Fruit fly (Drosophila melanogaster) whole organism, embryonic: ENCODE measurements around the gene MED22.

ENCODE experiments used
- ATbp ChIP-seq: fragments of 200-800 bp; sonication (Bioruptor generic); optimal IDR thresholded peaks from 2 replicates; lab custom pipeline; 2017; ENCODE audit warnings: missing biosample characterization, mild to moderate bottlenecking, missing genetic modification characterization, missing genetic modification reagents
- Abd-B ChIP-seq: fragments of 200-800 bp; sonication (Bioruptor generic); optimal IDR thresholded peaks from 2 replicates; lab custom pipeline; 2018; ENCODE audit warnings: missing biosample characterization, mild to moderate bottlenecking, missing genetic modification characterization, moderate library complexity
- CG10267 ChIP-seq: fragments of 200-800 bp; sonication (Bioruptor generic); optimal IDR thresholded peaks from 2 replicates; lab custom pipeline; 2018; ENCODE audit warnings: missing biosample characterization, mild to moderate bottlenecking, missing genetic modification characterization, moderate library complexity
- CG10274 ChIP-seq: fragments of 200-800 bp; sonication (Bioruptor generic); optimal IDR thresholded peaks from 3 replicates; lab custom pipeline; 2017; ENCODE audit warnings: missing biosample characterization, mild to moderate bottlenecking, missing genetic modification characterization
- CG10654 ChIP-seq: fragments of 200-800 bp; sonication (Bioruptor generic); optimal IDR thresholded peaks from 2 replicates; lab custom pipeline; 2016; ENCODE audit warnings: missing biosample characterization, missing genetic modification characterization
- CG12219 ChIP-seq: fragments of 200-800 bp; sonication (Bioruptor generic); optimal IDR thresholded peaks from 3 replicates; lab custom pipeline; 2018; ENCODE audit warnings: missing biosample characterization, mild to moderate bottlenecking, missing genetic modification characterization
- CG12299 ChIP-seq: fragments of 200-800 bp; sonication (Bioruptor generic); optimal IDR thresholded peaks from 2 replicates; lab custom pipeline; 2018; ENCODE audit warnings: missing biosample characterization, mild to moderate bottlenecking, missing genetic modification characterization
- CG1233 ChIP-seq: fragments of 200-800 bp; sonication (Bioruptor generic); optimal IDR thresholded peaks from 4 replicates; lab custom pipeline; 2018; ENCODE audit warnings: missing biosample characterization, mild to moderate bottlenecking, missing genetic modification characterization
- CG14710 ChIP-seq: fragments of 200-800 bp; sonication (Bioruptor generic); optimal IDR thresholded peaks from 3 replicates; lab custom pipeline; 2019; ENCODE audit warnings: missing biosample characterization, mild to moderate bottlenecking, missing genetic modification characterization, moderate library complexity
- CG14860 ChIP-seq: fragments of 200-800 bp; sonication (Bioruptor generic); IDR thresholded peaks from 3 replicates; pipeline ENCODE4 v1.3.6; 2022; ENCODE audit warnings: missing biosample characterization, missing genetic modification characterization; ENCODE audit not compliant: partially characterized antibody
- CG17829 ChIP-seq: fragments of 200-800 bp; optimal IDR thresholded peaks from 2 replicates; lab custom pipeline; 2019; ENCODE audit warnings: missing biosample characterization, mild to moderate bottlenecking, missing genetic modification characterization, moderate library complexity
- CG17912 ChIP-seq: fragments of 200-800 bp; sonication (Bioruptor generic); optimal IDR thresholded peaks from 2 replicates; lab custom pipeline; 2018; ENCODE audit warnings: missing biosample characterization, mild to moderate bottlenecking, missing genetic modification characterization
- CG18262 ChIP-seq: fragments of 200-800 bp; optimal IDR thresholded peaks from 3 replicates; lab custom pipeline; 2019; ENCODE audit warnings: missing biosample characterization, mild to moderate bottlenecking, missing genetic modification characterization, moderate library complexity
- CG2678 ChIP-seq: fragments of 200-800 bp; sonication (Bioruptor generic); optimal IDR thresholded peaks from 3 replicates; lab custom pipeline; 2019; ENCODE audit warnings: missing biosample characterization, mild to moderate bottlenecking, missing genetic modification characterization, moderate library complexity
- CG34224 ChIP-seq: fragments of 200-800 bp; sonication (Bioruptor generic); IDR thresholded peaks from 3 replicates; pipeline ENCODE4 v1.3.6; 2022; ENCODE audit warnings: missing biosample characterization, missing genetic modification characterization; ENCODE audit not compliant: partially characterized antibody
- CG3726 ChIP-seq: fragments of 200-800 bp; sonication (Bioruptor generic); IDR thresholded peaks from 3 replicates; pipeline ENCODE4, ENCODE4 v1.3.6; 2022; ENCODE audit warnings: missing biosample characterization, missing genetic modification characterization
- CG4404 ChIP-seq: fragments of 200-800 bp; sonication (Bioruptor generic); IDR thresholded peaks from 2 replicates; pipeline ENCODE4 v1.3.6; 2022; ENCODE audit warnings: missing biosample characterization, missing genetic modification characterization
- CG4424 ChIP-seq: fragments of 200-800 bp; sonication (Bioruptor generic); optimal IDR thresholded peaks from 3 replicates; lab custom pipeline; 2016; ENCODE audit warnings: missing biosample characterization, missing genetic modification characterization
- CG6272 ChIP-seq: fragments of 200-800 bp; sonication (Bioruptor generic); IDR thresholded peaks from 2 replicates; pipeline ENCODE4 v1.3.6; 2022; ENCODE audit warnings: missing biosample characterization, missing genetic modification characterization
- CG6683 ChIP-seq: fragments of 200-800 bp; sonication (Bioruptor generic); optimal IDR thresholded peaks from 2 replicates; lab custom pipeline; 2017; ENCODE audit warnings: missing biosample characterization, mild to moderate bottlenecking, missing genetic modification characterization, missing genetic modification reagents
- CG7556 ChIP-seq: fragments of 200-800 bp; sonication (Bioruptor generic); optimal IDR thresholded peaks from 2 replicates; lab custom pipeline; 2017; ENCODE audit warnings: missing biosample characterization, mild to moderate bottlenecking, missing genetic modification characterization
- CG7987 ChIP-seq: fragments of 200-800 bp; sonication (Bioruptor generic); optimal IDR thresholded peaks from 2 replicates; lab custom pipeline; 2018; ENCODE audit warnings: missing biosample characterization, mild to moderate bottlenecking, missing genetic modification characterization, moderate library complexity
- CG8290 ChIP-seq, 3 experiments: fragments of 200-800 bp; sonication (Bioruptor generic); optimal IDR thresholded peaks; 2 replicates each; lab custom pipeline; 2016 to 2019; ENCODE audit warnings: missing biosample characterization in 3 of 3, missing genetic modification characterization in 3 of 3, mild to moderate bottlenecking in 2 of 3, moderate library complexity in 1 of 3
- CG9797 ChIP-seq: fragments of 200-800 bp; sonication (Bioruptor generic); optimal IDR thresholded peaks from 3 replicates; lab custom pipeline; 2018; ENCODE audit warnings: missing biosample characterization, mild to moderate bottlenecking, missing genetic modification characterization
- Chrac-16 ChIP-seq: fragments of 200-800 bp; sonication (Bioruptor generic); optimal IDR thresholded peaks from 3 replicates; lab custom pipeline; 2016; ENCODE audit warnings: missing biosample characterization, missing genetic modification characterization
- Dbx ChIP-seq: fragments of 200-800 bp; sonication (Bioruptor generic); IDR thresholded peaks from 3 replicates; pipeline ENCODE4 v1.3.6; 2022; ENCODE audit warnings: missing biosample characterization, missing genetic modification characterization
- Gug ChIP-seq: fragments of 200-800 bp; sonication (Bioruptor generic); IDR thresholded peaks from 4 replicates; pipeline ENCODE4 v1.3.6; 2022; ENCODE audit warnings: missing biosample characterization, missing genetic modification characterization
- HmgD ChIP-seq: fragments of 200-800 bp; sonication (Bioruptor generic); optimal IDR thresholded peaks from 3 replicates; lab custom pipeline; 2016; ENCODE audit warnings: missing biosample characterization, missing genetic modification characterization
- MESR4 ChIP-seq: fragments of 200-800 bp; sonication (Bioruptor generic); optimal IDR thresholded peaks from 2 replicates; lab custom pipeline; 2018; ENCODE audit warnings: missing biosample characterization, mild to moderate bottlenecking, missing genetic modification characterization, moderate library complexity
- Mes4 ChIP-seq: fragments of 200-800 bp; sonication (Bioruptor generic); optimal IDR thresholded peaks from 2 replicates; lab custom pipeline; 2016; ENCODE audit warnings: missing biosample characterization, missing genetic modification characterization
- Mrtf ChIP-seq: fragments of 200-800 bp; sonication (Bioruptor generic); IDR thresholded peaks from 3 replicates; pipeline ENCODE4 v1.3.6; 2022; ENCODE audit warnings: missing biosample characterization, missing genetic modification characterization
- Myb ChIP-seq: fragments of 200-800 bp; sonication (Bioruptor generic); optimal IDR thresholded peaks from 2 replicates; lab custom pipeline; 2016; ENCODE audit warnings: missing biosample characterization, missing genetic modification characterization
- Sry-δ ChIP-seq: fragments of 200-800 bp; sonication (Bioruptor generic); optimal IDR thresholded peaks from 2 replicates; lab custom pipeline; 2016; ENCODE audit warnings: missing biosample characterization, missing genetic modification characterization
- ase ChIP-seq: fragments of 200-800 bp; sonication (Bioruptor generic); IDR thresholded peaks from 3 replicates; pipeline ENCODE4 v1.3.6; 2022; ENCODE audit warnings: missing biosample characterization, missing genetic modification characterization
- az2 ChIP-seq: fragments of 200-800 bp; sonication (Bioruptor generic); optimal IDR thresholded peaks from 3 replicates; lab custom pipeline; 2016; ENCODE audit warnings: missing biosample characterization, missing genetic modification characterization
- cas ChIP-seq: fragments of 200-800 bp; sonication (Bioruptor generic); IDR thresholded peaks from 2 replicates; pipeline ENCODE4 v1.3.6; 2022; ENCODE audit warnings: missing biosample characterization, missing genetic modification characterization
- chm ChIP-seq: fragments of 200-800 bp; sonication (Bioruptor generic); IDR thresholded peaks from 2 replicates; pipeline ENCODE4 v1.3.6; 2022; ENCODE audit warnings: missing biosample characterization, missing genetic modification characterization
- crc ChIP-seq: fragments of 200-800 bp; sonication (Bioruptor generic); optimal IDR thresholded peaks from 2 replicates; lab custom pipeline; 2016; ENCODE audit warnings: missing biosample characterization, missing genetic modification characterization
- dati ChIP-seq: fragments of 200-800 bp; sonication (Bioruptor generic); IDR thresholded peaks from 2 replicates; pipeline ENCODE4 v1.3.6; 2022; ENCODE audit warnings: missing biosample characterization, missing genetic modification characterization
- ems ChIP-seq: fragments of 200-800 bp; sonication (Bioruptor generic); optimal IDR thresholded peaks from 3 replicates; lab custom pipeline; 2016; ENCODE audit warnings: missing biosample characterization, missing genetic modification characterization
- grau ChIP-seq: fragments of 200-800 bp; optimal IDR thresholded peaks from 3 replicates; lab custom pipeline; 2019; ENCODE audit warnings: missing biosample characterization, mild to moderate bottlenecking, missing genetic modification characterization, moderate library complexity
- hkb ChIP-seq, 2 experiments: fragments of 200-800 bp in 1 of 2; fragments of >200 bp in 1 of 2; sonication (Bioruptor generic) in 1 of 2; IDR thresholded peaks in 1 of 2; optimal IDR thresholded peaks in 1 of 2; 2 replicates each; pipeline versions ENCODE4 v1.3.6 to Lab custom; 2017 to 2022; ENCODE audit warnings: missing biosample characterization in 1 of 2, missing genetic modification characterization in 1 of 2
- hth ChIP-seq: fragments of >200 bp; optimal IDR thresholded peaks from 2 replicates; lab custom pipeline; 2017; ENCODE audit warnings: inconsistent platforms
- lab ChIP-seq: fragments of 200-800 bp; sonication (Bioruptor generic); optimal IDR thresholded peaks from 3 replicates; lab custom pipeline; 2017; ENCODE audit warnings: missing biosample characterization, missing genetic modification characterization, mild to moderate bottlenecking, moderate library complexity, missing genetic modification reagents
- lola ChIP-seq, 3 experiments: fragments of >200 bp in 2 of 3; fragments of 200-800 bp in 1 of 3; sonication (Bioruptor generic) in 1 of 3; optimal IDR thresholded peaks; 2 replicates each; lab custom pipeline; 2017 to 2019; ENCODE audit warnings: missing biosample characterization in 3 of 3, missing genetic modification characterization in 3 of 3, mild to moderate bottlenecking in 1 of 3, moderate library complexity in 1 of 3
- pan ChIP-seq, 4 experiments: fragments of >200 bp in 3 of 4; fragments of 200-800 bp in 1 of 4; sonication (Bioruptor generic) in 1 of 4; optimal IDR thresholded peaks in 3 of 4; IDR thresholded peaks in 1 of 4; 2 replicates each; pipeline versions ENCODE4 v1.3.6 to Lab custom; 2017 to 2022; ENCODE audit warnings: missing biosample characterization in 2 of 4, missing genetic modification characterization in 2 of 4, mixed read lengths in 1 of 4
- rib ChIP-seq: fragments of 200-800 bp; sonication (Bioruptor generic); IDR thresholded peaks from 2 replicates; pipeline ENCODE4 v1.3.6; 2022; ENCODE audit warnings: missing biosample characterization, missing genetic modification characterization
- twi ChIP-seq: fragments of 200-800 bp; optimal IDR thresholded peaks from 2 replicates; lab custom pipeline; 2019; ENCODE audit warnings: missing biosample characterization, mild to moderate bottlenecking, missing genetic modification characterization, moderate library complexity
- z ChIP-seq: fragments of 200-800 bp; sonication (Bioruptor generic); IDR thresholded peaks from 3 replicates; pipeline ENCODE4 v1.3.6; 2022; ENCODE audit warnings: missing biosample characterization, missing genetic modification characterization

Gene MED22

DNA sequence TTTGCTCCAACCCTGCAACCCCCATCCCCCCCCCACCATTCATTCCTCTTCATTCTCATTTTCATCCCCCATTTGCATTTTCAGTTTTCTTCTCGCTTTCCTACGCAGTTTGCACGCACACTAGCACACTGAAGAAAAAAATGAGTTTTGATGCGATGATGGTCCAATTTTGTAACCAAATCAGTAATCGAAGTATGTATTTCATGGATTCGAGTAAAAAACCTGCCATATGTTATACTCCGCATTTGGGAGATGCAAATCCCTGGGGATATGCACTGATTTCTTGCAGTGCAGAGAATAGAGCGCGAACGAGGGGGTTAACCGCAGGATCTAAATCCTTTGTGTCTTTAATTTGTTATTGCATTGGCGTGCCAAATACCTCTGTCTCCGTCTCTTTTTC is 27.9 kb downstream of the MED22 start (continued):
- TF ChIP-seq MESR4 (GFP tag; lab: Kevin White, UChicago) (no peak), CG10267 (tag; lab: Kevin White, UChicago) (peak; percentile 16), CG14710 (tag; lab: Kevin White, UChicago) (peak; percentile 13), CG9797 (GFP tag; lab: Kevin White, UChicago) (no peak), CG17912 (GFP tag; lab: Kevin White, UChicago) (no peak), hth (lab: Kevin White, UChicago) (no peak), Chrac-16 (GFP tag; lab: Kevin White, UChicago) (peak; percentile 17), Mes4 (GFP tag; lab: Kevin White, UChicago) (no peak), Gug (GFP tag; lab: Robert Waterston, UW) (peak; percentile 54; the same call in 2 of the 4 replicates), Sry-δ (GFP tag; lab: Kevin White, UChicago) (peak; percentile 18), CG4424 (peak; percentile 51), Abd-B (peak; percentile 38), pan (optimal IDR thresholded peaks at IDR 0.05; lab: Kevin White, UChicago) (no peak), pan (GFP tag; optimal IDR thresholded peaks at IDR 0.05 in 1 of 2, IDR thresholded peaks at IDR 0.05 in 1 of 2) (peak in 1 of 2 experiments; percentile 59), CG6272 (GFP tag; lab: Robert Waterston, UW) (no peak), CG17829 (peak; percentile 23), twi (no peak), CG3726 (GFP tag; lab: Robert Waterston, UW) (0 out of 3 replicates have a peak, but pooled peaks have one; percentile 11), CG14860 (GFP tag; lab: Robert Waterston, UW) (no peak), CG2678 (peak; percentile 73), lab (GFP tag; lab: Kevin White, UChicago) (peak; percentile 78), CG10654 (peak; percentile 49), z (GFP tag; lab: Robert Waterston, UW) (no peak), CG18262 (peak; percentile 42), Dbx (GFP tag; lab: Robert Waterston, UW) (peak; percentile 45; the same call in 1 of the 3 replicates), ase (GFP tag; lab: Robert Waterston, UW) (peak; percentile 46; the same call in 1 of the 3 replicates), CG8290 (GFP tag; optimal IDR thresholded peaks at IDR 0.05; lab: Kevin White, UChicago) (no peak), CG8290 (tag; optimal IDR thresholded peaks at IDR 0.05; lab: Kevin White, UChicago) (peak in 1 of 2 experiments; percentile 90), hkb (optimal IDR thresholded peaks at IDR 0.05; lab: Kevin White, UChicago) (no peak), hkb (GFP tag; IDR thresholded peaks at IDR 0.05; lab: Robert Waterston, UW) (peak; percentile 67), HmgD (GFP tag; lab: Kevin White, UChicago) (peak; percentile 17), grau (peak; percentile 64), CG1233 (GFP tag; lab: Kevin White, UChicago) (peak; percentile 25), CG10274 (GFP tag; lab: Kevin White, UChicago) (no peak), Myb (peak; percentile 42), cas (GFP tag; lab: Robert Waterston, UW) (no peak), dati (no peak), crc (GFP tag; lab: Kevin White, UChicago) (peak; percentile 48), az2 (GFP tag; lab: Kevin White, UChicago) (peak; percentile 55), CG12219 (GFP tag; lab: Kevin White, UChicago) (peak; percentile 57), Mrtf (GFP tag; lab: Robert Waterston, UW) (peak; percentile 59; the same call in 2 of the 3 replicates), ems (peak; percentile 12), CG6683 (GFP tag; lab: Kevin White, UChicago) (peak; percentile 35), CG34224 (no peak), CG12299 (peak; percentile 8), lola (GFP tag; optimal IDR thresholded peaks at IDR 0.05; lab: Kevin White, UChicago) (no peak), rib (GFP tag; lab: Robert Waterston, UW) (no peak), ATbp (peak; percentile 65), CG4404 (GFP tag; lab: Robert Waterston, UW) (peak; percentile 23; the same call in 1 of the 2 replicates), CG7556 (GFP tag; lab: Kevin White, UChicago) (peak; percentile 52), chm (GFP tag; lab: Robert Waterston, UW) (peak; percentile 38; the same call in 1 of the 2 replicates), CG7987 (no peak)
